Fruit fly (Drosophila melanogaster) whole organism, embryonic: ENCODE results near the gene CG13482.

Experiments
- Abd-B ChIP-seq: fragments of 200-800 bp; sonication (Bioruptor generic); optimal IDR thresholded peaks from 2 replicates; lab custom pipeline; 2018; ENCODE audit warnings: missing biosample characterization, mild to moderate bottlenecking, missing genetic modification characterization, moderate library complexity
- Atf6 ChIP-seq: fragments of 200-800 bp; sonication (Bioruptor generic); IDR thresholded peaks from 2 replicates; pipeline ENCODE4 v1.3.6; 2022; ENCODE audit warnings: missing biosample characterization, missing genetic modification characterization
- CG10209 ChIP-seq: fragments of 200-800 bp; sonication (Bioruptor generic); optimal IDR thresholded peaks from 3 replicates; lab custom pipeline; 2017; ENCODE audit warnings: missing biosample characterization, mild to moderate bottlenecking, missing genetic modification characterization, missing genetic modification reagents
- CG10274 ChIP-seq: fragments of 200-800 bp; sonication (Bioruptor generic); optimal IDR thresholded peaks from 3 replicates; lab custom pipeline; 2017; ENCODE audit warnings: missing biosample characterization, mild to moderate bottlenecking, missing genetic modification characterization
- CG10979 ChIP-seq: fragments of 200-800 bp; sonication (Bioruptor generic); optimal IDR thresholded peaks from 2 replicates; lab custom pipeline; 2018; ENCODE audit warnings: missing biosample characterization, mild to moderate bottlenecking, missing genetic modification characterization, moderate library complexity
- CG12299 ChIP-seq: fragments of 200-800 bp; sonication (Bioruptor generic); optimal IDR thresholded peaks from 2 replicates; lab custom pipeline; 2018; ENCODE audit warnings: missing biosample characterization, mild to moderate bottlenecking, missing genetic modification characterization
- CG14441 ChIP-seq: fragments of 200-800 bp; sonication (Bioruptor generic); IDR thresholded peaks from 2 replicates; pipeline ENCODE4 v1.3.6; 2022; ENCODE audit warnings: missing biosample characterization, missing genetic modification characterization
- CG18262 ChIP-seq: fragments of 200-800 bp; optimal IDR thresholded peaks from 3 replicates; lab custom pipeline; 2019; ENCODE audit warnings: missing biosample characterization, mild to moderate bottlenecking, missing genetic modification characterization, moderate library complexity
- CG31388 ChIP-seq: fragments of 200-800 bp; sonication (Bioruptor generic); optimal IDR thresholded peaks from 2 replicates; lab custom pipeline; 2016; ENCODE audit warnings: missing biosample characterization, missing genetic modification characterization
- CG33557 ChIP-seq: fragments of 200-800 bp; sonication (Bioruptor generic); optimal IDR thresholded peaks from 2 replicates; lab custom pipeline; 2019; ENCODE audit warnings: missing biosample characterization, mild to moderate bottlenecking, missing genetic modification characterization, moderate library complexity
- CG34224 ChIP-seq: fragments of 200-800 bp; sonication (Bioruptor generic); IDR thresholded peaks from 3 replicates; pipeline ENCODE4 v1.3.6; 2022; ENCODE audit warnings: missing biosample characterization, missing genetic modification characterization; ENCODE audit not compliant: partially characterized antibody
- CG4328 ChIP-seq: fragments of 200-800 bp; sonication (Bioruptor generic); optimal IDR thresholded peaks from 3 replicates; lab custom pipeline; 2017; ENCODE audit warnings: missing biosample characterization, missing genetic modification reagents, missing genetic modification characterization
- CG4424 ChIP-seq: fragments of 200-800 bp; sonication (Bioruptor generic); optimal IDR thresholded peaks from 3 replicates; lab custom pipeline; 2016; ENCODE audit warnings: missing biosample characterization, missing genetic modification characterization
- CG5953 ChIP-seq: fragments of 200-800 bp; sonication (Bioruptor generic); IDR thresholded peaks from 2 replicates; pipeline ENCODE4 v1.3.6; 2022; ENCODE audit warnings: missing biosample characterization, missing genetic modification characterization
- CG6813 ChIP-seq: fragments of 200-800 bp; sonication (Bioruptor generic); optimal IDR thresholded peaks from 2 replicates; lab custom pipeline; 2017; ENCODE audit warnings: missing biosample characterization, missing genetic modification characterization, mild to moderate bottlenecking, moderate library complexity, missing genetic modification reagents
- CG7271 ChIP-seq: fragments of 200-800 bp; sonication (Bioruptor generic); optimal IDR thresholded peaks from 2 replicates; lab custom pipeline; 2018; ENCODE audit warnings: missing biosample characterization, mild to moderate bottlenecking, missing genetic modification characterization, moderate library complexity
- CG7745 ChIP-seq: fragments of 200-800 bp; sonication (Bioruptor generic); optimal IDR thresholded peaks from 2 replicates; lab custom pipeline; 2018; ENCODE audit warnings: missing biosample characterization, mild to moderate bottlenecking, missing genetic modification characterization, moderate library complexity
- CG7839 ChIP-seq: fragments of 200-800 bp; sonication (Bioruptor generic); optimal IDR thresholded peaks from 3 replicates; lab custom pipeline; 2018; ENCODE audit warnings: missing biosample characterization, mild to moderate bottlenecking, missing genetic modification characterization, moderate library complexity
- CG8281 ChIP-seq: fragments of 200-800 bp; sonication (Bioruptor generic); optimal IDR thresholded peaks from 2 replicates; lab custom pipeline; 2018; ENCODE audit warnings: missing biosample characterization, mild to moderate bottlenecking, missing genetic modification characterization, moderate library complexity
- CG9876 ChIP-seq: fragments of 200-800 bp; sonication (Bioruptor generic); optimal IDR thresholded peaks from 2 replicates; lab custom pipeline; 2016; ENCODE audit warnings: missing biosample characterization, missing genetic modification characterization
- CG9932 ChIP-seq: fragments of 200-800 bp; sonication (Bioruptor generic); IDR thresholded peaks from 2 replicates; pipeline ENCODE4 v1.3.6; 2022; ENCODE audit warnings: missing biosample characterization, missing genetic modification characterization
- CkIIα-i1 ChIP-seq: fragments of 200-800 bp; sonication (Bioruptor generic); IDR thresholded peaks from 2 replicates; pipeline ENCODE4 v1.3.6; 2022; ENCODE audit warnings: missing biosample characterization, missing genetic modification characterization
- D19A ChIP-seq: fragments of 200-800 bp; optimal IDR thresholded peaks from 3 replicates; lab custom pipeline; 2019; ENCODE audit warnings: missing biosample characterization, mild to moderate bottlenecking, missing genetic modification characterization, moderate library complexity
- Dfd ChIP-seq, 2 experiments: fragments of >200 bp; optimal IDR thresholded peaks; 2 replicates each; lab custom pipeline; 2017; ENCODE audit warnings: missing biosample characterization in 2 of 2, missing genetic modification characterization in 2 of 2
- Fer3 ChIP-seq: fragments of 200-800 bp; sonication (Bioruptor generic); optimal IDR thresholded peaks from 2 replicates; lab custom pipeline; 2018; ENCODE audit warnings: missing biosample characterization, mild to moderate bottlenecking, missing genetic modification characterization, moderate library complexity
- HmgD ChIP-seq: fragments of 200-800 bp; sonication (Bioruptor generic); optimal IDR thresholded peaks from 3 replicates; lab custom pipeline; 2016; ENCODE audit warnings: missing biosample characterization, missing genetic modification characterization
- Hr39 ChIP-seq: fragments of >200 bp; optimal IDR thresholded peaks from 2 replicates; lab custom pipeline; 2017
- MBD-R2 ChIP-seq: fragments of 200-800 bp; sonication (Bioruptor generic); IDR thresholded peaks from 2 replicates; pipeline ENCODE4 v1.3.6; 2022; ENCODE audit warnings: missing biosample characterization, missing genetic modification characterization
- Max ChIP-seq: fragments of 200-800 bp; sonication (Bioruptor generic); optimal IDR thresholded peaks from 2 replicates; lab custom pipeline; 2016; ENCODE audit warnings: missing biosample characterization, mild to moderate bottlenecking, missing genetic modification characterization
- Med ChIP-seq: fragments of 200-800 bp; sonication (Bioruptor generic); peaks from one replicate; lab custom pipeline; 2016; ENCODE audit warnings: missing biosample characterization, missing genetic modification characterization, mild to moderate bottlenecking, inconsistent platforms, moderate library complexity
- Nf-YB ChIP-seq: fragments of 200-800 bp; sonication (Bioruptor generic); optimal IDR thresholded peaks from 3 replicates; lab custom pipeline; 2019; ENCODE audit warnings: missing biosample characterization, mild to moderate bottlenecking, missing genetic modification characterization, moderate library complexity
- Ptx1 ChIP-seq: fragments of 200-800 bp; sonication (Bioruptor generic); IDR thresholded peaks from 2 replicates; pipeline ENCODE4 v1.3.6; 2022; ENCODE audit warnings: missing biosample characterization, missing genetic modification characterization
- Side ChIP-seq: fragments of 200-800 bp; sonication (Bioruptor generic); optimal IDR thresholded peaks from 2 replicates; lab custom pipeline; 2016; ENCODE audit warnings: missing biosample characterization, missing genetic modification characterization
- Sox100B ChIP-seq: fragments of 200-800 bp; sonication (Bioruptor generic); optimal IDR thresholded peaks from 3 replicates; lab custom pipeline; 2018; ENCODE audit warnings: missing biosample characterization, mild to moderate bottlenecking, missing genetic modification characterization
- Sry-β ChIP-seq: fragments of 200-800 bp; sonication (Bioruptor generic); optimal IDR thresholded peaks from 2 replicates; lab custom pipeline; 2018; ENCODE audit warnings: missing biosample characterization, mild to moderate bottlenecking, missing genetic modification characterization, moderate library complexity
- Tbp ChIP-seq: fragments of >200 bp; optimal IDR thresholded peaks from 2 replicates; lab custom pipeline; 2018; ENCODE audit warnings: missing biosample characterization, missing genetic modification characterization
- Usf ChIP-seq: fragments of 200-800 bp; sonication (Bioruptor generic); optimal IDR thresholded peaks from 2 replicates; lab custom pipeline; 2017; ENCODE audit warnings: missing genotype, missing biosample characterization, missing genetic modification characterization
- aop ChIP-seq: fragments of 200-800 bp; sonication (Bioruptor generic); IDR thresholded peaks from 2 replicates; pipeline ENCODE4 v1.3.6; 2022; ENCODE audit warnings: missing biosample characterization, missing genetic modification characterization
- ap ChIP-seq: fragments of 200-800 bp; sonication (Bioruptor generic); IDR thresholded peaks from 2 replicates; pipeline ENCODE4 v1.3.6; 2022; ENCODE audit warnings: missing biosample characterization, missing genetic modification characterization
- fd3F ChIP-seq: fragments of 200-800 bp; sonication (Bioruptor generic); optimal IDR thresholded peaks from 2 replicates; lab custom pipeline; 2018; ENCODE audit warnings: missing biosample characterization, mild to moderate bottlenecking, missing genetic modification characterization, moderate library complexity
- fd96Cb ChIP-seq: fragments of 200-800 bp; sonication (Bioruptor generic); optimal IDR thresholded peaks from 2 replicates; lab custom pipeline; 2018; ENCODE audit warnings: missing biosample characterization, mild to moderate bottlenecking, missing genetic modification characterization, moderate library complexity
- h ChIP-seq: fragments of >200 bp; optimal IDR thresholded peaks from 2 replicates; lab custom pipeline; 2017
- her ChIP-seq: fragments of 200-800 bp; sonication (Bioruptor generic); optimal IDR thresholded peaks from 2 replicates; lab custom pipeline; 2016; ENCODE audit warnings: missing biosample characterization, missing genetic modification characterization
- hkb ChIP-seq, 2 experiments: fragments of 200-800 bp in 1 of 2; fragments of >200 bp in 1 of 2; sonication (Bioruptor generic) in 1 of 2; IDR thresholded peaks in 1 of 2; optimal IDR thresholded peaks in 1 of 2; 2 replicates each; pipeline versions ENCODE4 v1.3.6 to Lab custom; 2017 to 2022; ENCODE audit warnings: missing biosample characterization in 1 of 2, missing genetic modification characterization in 1 of 2
- inv ChIP-seq: fragments of 200-800 bp; sonication (Bioruptor generic); IDR thresholded peaks from 2 replicates; pipeline ENCODE4 v1.3.6; 2022; ENCODE audit warnings: missing biosample characterization, missing genetic modification characterization; ENCODE audit not compliant: partially characterized antibody
- lmd ChIP-seq: fragments of 200-800 bp; sonication (Bioruptor generic); IDR thresholded peaks from 2 replicates; pipeline ENCODE4 v1.3.6; 2022; ENCODE audit warnings: missing biosample characterization, missing genetic modification characterization
- org-1 ChIP-seq: fragments of 200-800 bp; sonication (Bioruptor generic); optimal IDR thresholded peaks from 2 replicates; lab custom pipeline; 2017; ENCODE audit warnings: missing biosample characterization, missing genetic modification characterization
- pros ChIP-seq: fragments of 200-800 bp; sonication (Bioruptor generic); optimal IDR thresholded peaks from 3 replicates; lab custom pipeline; 2019; ENCODE audit warnings: missing biosample characterization, mild to moderate bottlenecking, missing genetic modification characterization, moderate library complexity
- sens-2 ChIP-seq: fragments of 200-800 bp; sonication (Bioruptor generic); IDR thresholded peaks from 2 replicates; pipeline ENCODE4 v1.3.6; 2022; ENCODE audit warnings: missing biosample characterization, missing genetic modification characterization
- slou ChIP-seq: fragments of 200-800 bp; sonication (Bioruptor generic); optimal IDR thresholded peaks from 3 replicates; lab custom pipeline; 2016; ENCODE audit warnings: missing biosample characterization, missing genetic modification characterization
- tap ChIP-seq: fragments of 200-800 bp; optimal IDR thresholded peaks from 3 replicates; lab custom pipeline; 2019; ENCODE audit warnings: missing biosample characterization, mild to moderate bottlenecking, missing genetic modification characterization, moderate library complexity
- z ChIP-seq: fragments of 200-800 bp; sonication (Bioruptor generic); IDR thresholded peaks from 3 replicates; pipeline ENCODE4 v1.3.6; 2022; ENCODE audit warnings: missing biosample characterization, missing genetic modification characterization

Gene CG13482

DNA sequence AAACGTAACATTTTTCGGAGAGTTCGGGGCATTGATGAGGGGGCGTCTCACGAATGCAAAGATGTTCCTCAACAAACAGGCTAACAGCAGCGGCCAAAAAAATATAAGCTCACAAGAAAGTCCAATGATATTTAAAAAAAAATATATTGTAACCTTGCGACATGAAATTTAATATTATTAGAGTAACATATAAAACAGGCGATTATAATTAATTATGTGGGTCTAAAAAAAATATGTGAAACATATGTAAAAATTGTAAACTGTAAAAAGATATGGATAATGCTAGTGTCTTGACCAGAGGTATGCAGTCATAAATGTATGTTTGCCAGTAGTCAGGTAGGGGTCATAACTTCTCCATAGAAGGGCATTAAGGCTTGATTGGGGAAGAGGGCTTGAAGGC is 24.0 kb downstream of the CG13482 start (continued):
- TF ChIP-seq CG9932 (GFP tag; lab: Robert Waterston, UW) (no peak), CG7839 (tag; lab: Kevin White, UChicago) (peak; percentile 38), CkIIα-i1 (GFP tag; lab: Robert Waterston, UW) (no peak), Nf-YB (GFP tag; lab: Kevin White, UChicago) (no peak), Fer3 (tag; lab: Kevin White, UChicago) (peak; percentile 6), ap (no peak), fd3F (no peak), CG9876 (no peak), Max (GFP tag; lab: Kevin White, UChicago) (no peak), CG6813 (no peak), CG10209 (no peak), Side (GFP tag; lab: Kevin White, UChicago) (no peak), Atf6 (GFP tag; lab: Robert Waterston, UW) (no peak), CG31388 (GFP tag; lab: Kevin White, UChicago) (no peak), CG7271 (tag; lab: Kevin White, UChicago) (no peak), Usf (GFP tag; lab: Kevin White, UChicago) (no peak), z (GFP tag; lab: Robert Waterston, UW) (no peak), lmd (no peak), inv (GFP tag; lab: Robert Waterston, UW) (no peak), CG8281 (no peak), hkb (optimal IDR thresholded peaks at IDR 0.05; lab: Kevin White, UChicago) (no peak), hkb (GFP tag; IDR thresholded peaks at IDR 0.05; lab: Robert Waterston, UW) (no peak), sens-2 (GFP tag; lab: Robert Waterston, UW) (no peak), Tbp (GFP tag; lab: Kevin White, UChicago) (no peak), Abd-B (no peak), HmgD (GFP tag; lab: Kevin White, UChicago) (no peak), CG14441 (GFP tag; lab: Robert Waterston, UW) (no peak), fd96Cb (tag; lab: Kevin White, UChicago) (peak; percentile 24), Ptx1 (0 out of 2 replicates have a peak, but pooled peaks have one; percentile 14), org-1 (no peak), Sox100B (GFP tag; lab: Kevin White, UChicago) (peak; percentile 20), tap (tag; lab: Kevin White, UChicago) (peak; percentile 29), CG18262 (tag; lab: Kevin White, UChicago) (peak; percentile 52), CG12299 (tag; lab: Kevin White, UChicago) (no peak), aop (no peak), CG34224 (GFP tag; lab: Robert Waterston, UW) (no peak), CG10979 (tag; lab: Kevin White, UChicago) (peak; percentile 54), her (GFP tag; lab: Kevin White, UChicago) (no peak), slou (GFP tag; lab: Kevin White, UChicago) (no peak), Hr39 (lab: Kevin White, UChicago) (no peak), CG33557 (GFP tag; lab: Kevin White, UChicago) (no peak), h (lab: Kevin White, UChicago) (no peak), CG10274 (GFP tag; lab: Kevin White, UChicago) (no peak), Dfd (GFP tag; optimal IDR thresholded peaks at IDR 0.05; lab: Kevin White, UChicago) (no peak), MBD-R2 (GFP tag; lab: Robert Waterston, UW) (no peak), CG4424 (GFP tag; lab: Kevin White, UChicago) (peak; percentile 15), Med (GFP tag; lab: Kevin White, UChicago) (peak; percentile 30), D19A (tag; lab: Kevin White, UChicago) (peak; percentile 7), Sry-β (GFP tag; lab: Kevin White, UChicago) (no peak), CG4328 (no peak), CG7745 (tag; lab: Kevin White, UChicago) (no peak), pros (GFP tag; lab: Kevin White, UChicago) (no peak), CG5953 (GFP tag; lab: Robert Waterston, UW) (no peak)
